Fruit fly (Drosophila melanogaster): ENCODE measurements around the gene ovo.

ovo gene

dm6 chrX:5026680-5027079, 21.4 kb upstream of the ovo start:
- TF ChIP-seq CG14655 (GFP tag; optimal IDR thresholded peaks at IDR 0.05) = no peak
- no peak for TF ChIP-seq CG13204 (GFP tag; optimal IDR thresholded peaks at IDR 0.05)
- TF ChIP-seq D1 (tag; optimal IDR thresholded peaks at IDR 0.05) = no peak
- TF ChIP-seq CG32121 (GFP tag; IDR thresholded peaks at IDR 0.05) = no peak
- no peak for TF ChIP-seq gl (tag; optimal IDR thresholded peaks at IDR 0.05)
- no peak for TF ChIP-seq Snoo (tag; optimal IDR thresholded peaks at IDR 0.05)
- no peak for TF ChIP-seq Ets98B (GFP tag; IDR thresholded peaks at IDR 0.05)

- TF ChIP-seq CG10348 (GFP tag; IDR thresholded peaks at IDR 0.05) = no peak
- no peak for TF ChIP-seq Pif1B (GFP tag; optimal IDR thresholded peaks at IDR 0.05)
- no peak for TF ChIP-seq gl (tag; optimal IDR thresholded peaks at IDR 0.05)
- TF ChIP-seq CG9948 (tag; optimal IDR thresholded peaks at IDR 0.05) = no peak
- TF ChIP-seq CG12605 (GFP tag; IDR thresholded peaks at IDR 0.05) = no peak
- TF ChIP-seq EcR (GFP tag; optimal IDR thresholded peaks at IDR 0.05) = no peak
- TF ChIP-seq rn (GFP tag; IDR thresholded peaks at IDR 0.05) = no peak
- TF ChIP-seq Pif1A (GFP tag; optimal IDR thresholded peaks at IDR 0.05) = no peak
Measured at dm6 chrX:5027322-5027721, 20.8 kb upstream of the ovo start.

dm6 chrX:5030110-5030663, 17.9 kb upstream of the ovo start:
- no peak for TF ChIP-seq EcR (GFP tag; optimal IDR thresholded peaks at IDR 0.05)
- no peak for TF ChIP-seq CG9948 (tag; optimal IDR thresholded peaks at IDR 0.05)
- TF ChIP-seq Snoo (tag; optimal IDR thresholded peaks at IDR 0.05) = no peak
- no peak for TF ChIP-seq CG34367 (tag; optimal IDR thresholded peaks at IDR 0.05)
- TF ChIP-seq CG14655 (GFP tag; optimal IDR thresholded peaks at IDR 0.05) = no peak
- TF ChIP-seq CG4496 (GFP tag; IDR thresholded peaks at IDR 0.05) = no peak
- TF ChIP-seq fd96Ca (GFP tag; IDR thresholded peaks at IDR 0.05) = no peak
- TF ChIP-seq CG32121 (GFP tag; IDR thresholded peaks at IDR 0.05) = no peak
- no peak for TF ChIP-seq CG8301 (tag; optimal IDR thresholded peaks at IDR 0.05)
- TF ChIP-seq gl (tag; optimal IDR thresholded peaks at IDR 0.05) = no peak
- no peak for TF ChIP-seq CG13204 (GFP tag; optimal IDR thresholded peaks at IDR 0.05)
- TF ChIP-seq rn (GFP tag; IDR thresholded peaks at IDR 0.05) = no peak
- no peak for TF ChIP-seq Ets98B (GFP tag; IDR thresholded peaks at IDR 0.05)
- no peak for TF ChIP-seq Pif1A (GFP tag; optimal IDR thresholded peaks at IDR 0.05)
- TF ChIP-seq CG10348 (GFP tag; IDR thresholded peaks at IDR 0.05) = no peak
- TF ChIP-seq CG17806 (tag; optimal IDR thresholded peaks at IDR 0.05) = no peak
- no peak for TF ChIP-seq CG12605 (GFP tag; IDR thresholded peaks at IDR 0.05)
- no peak for TF ChIP-seq Pif1B (GFP tag; optimal IDR thresholded peaks at IDR 0.05)

dm6 chrX:5031297-5031696, 16.8 kb upstream of the ovo start:
- TF ChIP-seq gl (tag; optimal IDR thresholded peaks at IDR 0.05) (no peak), fd96Ca (GFP tag; IDR thresholded peaks at IDR 0.05) (no peak; the same call in 2 of the 3 replicates), Pif1B (GFP tag; optimal IDR thresholded peaks at IDR 0.05) (peak; percentile 0), CG13204 (GFP tag; optimal IDR thresholded peaks at IDR 0.05) (no peak), CG34367 (tag; optimal IDR thresholded peaks at IDR 0.05) (no peak), CG8301 (tag; optimal IDR thresholded peaks at IDR 0.05) (peak; percentile 46), CG14655 (GFP tag; optimal IDR thresholded peaks at IDR 0.05) (peak; percentile 58), rn (GFP tag; IDR thresholded peaks at IDR 0.05) (no peak), CG10348 (GFP tag; IDR thresholded peaks at IDR 0.05) (no peak), CG32121 (GFP tag; IDR thresholded peaks at IDR 0.05) (no peak), CG12605 (GFP tag; IDR thresholded peaks at IDR 0.05) (no peak), EcR (GFP tag; optimal IDR thresholded peaks at IDR 0.05) (no peak), CG9948 (tag; optimal IDR thresholded peaks at IDR 0.05) (peak; percentile 34), CG4496 (GFP tag; IDR thresholded peaks at IDR 0.05) (peak; percentile 67; the same call in 2 of the 3 replicates), Pif1A (GFP tag; optimal IDR thresholded peaks at IDR 0.05) (peak; percentile 5), CG8159 (tag; optimal IDR thresholded peaks at IDR 0.05) (peak; percentile 16), CG15710 (tag; optimal IDR thresholded peaks at IDR 0.05) (no peak), CG17806 (tag; optimal IDR thresholded peaks at IDR 0.05) (peak; percentile 31), D1 (tag; optimal IDR thresholded peaks at IDR 0.05) (no peak), Snoo (tag; optimal IDR thresholded peaks at IDR 0.05) (no peak), Ets98B (GFP tag; IDR thresholded peaks at IDR 0.05) (peak; percentile 50)

dm6 chrX:5038411-5038810, 9.7 kb upstream of the ovo start:
- TF ChIP-seq Pif1B (GFP tag; optimal IDR thresholded peaks at IDR 0.05) (peak; percentile 31), Snoo (tag; optimal IDR thresholded peaks at IDR 0.05) (no peak), CG32121 (GFP tag; IDR thresholded peaks at IDR 0.05) (no peak), Ets98B (GFP tag; IDR thresholded peaks at IDR 0.05) (no peak), CG4496 (GFP tag; IDR thresholded peaks at IDR 0.05) (peak; percentile 35; the same call in 1 of the 3 replicates), CG12605 (GFP tag; IDR thresholded peaks at IDR 0.05) (no peak), CG8301 (tag; optimal IDR thresholded peaks at IDR 0.05) (peak; percentile 37), D1 (tag; optimal IDR thresholded peaks at IDR 0.05) (no peak), Pif1A (GFP tag; optimal IDR thresholded peaks at IDR 0.05) (peak; percentile 20), CG14655 (GFP tag; optimal IDR thresholded peaks at IDR 0.05) (peak; percentile 71), EcR (GFP tag; optimal IDR thresholded peaks at IDR 0.05) (no peak), gl (tag; optimal IDR thresholded peaks at IDR 0.05) (no peak), CG34367 (tag; optimal IDR thresholded peaks at IDR 0.05) (peak; percentile 40), CG9948 (tag; optimal IDR thresholded peaks at IDR 0.05) (peak; percentile 64), CG8159 (tag; optimal IDR thresholded peaks at IDR 0.05) (peak; percentile 26), CG13204 (GFP tag; optimal IDR thresholded peaks at IDR 0.05) (no peak), CG15710 (tag; optimal IDR thresholded peaks at IDR 0.05) (peak; percentile 30), fd96Ca (GFP tag; IDR thresholded peaks at IDR 0.05) (0 out of 3 replicates have a peak, but pooled peaks have one; percentile 42), CG10348 (GFP tag; IDR thresholded peaks at IDR 0.05) (no peak), CG17806 (tag; optimal IDR thresholded peaks at IDR 0.05) (peak; percentile 45), rn (GFP tag; IDR thresholded peaks at IDR 0.05) (no peak)

dm6 chrX:5040098-5040497, 8.0 kb upstream of the ovo start:
- TF ChIP-seq CG17806 (tag; optimal IDR thresholded peaks at IDR 0.05) (no peak), CG4496 (GFP tag; IDR thresholded peaks at IDR 0.05) (no peak), CG34367 (tag; optimal IDR thresholded peaks at IDR 0.05) (no peak), Pif1A (GFP tag; optimal IDR thresholded peaks at IDR 0.05) (no peak), CG14655 (GFP tag; optimal IDR thresholded peaks at IDR 0.05) (no peak), CG8159 (tag; optimal IDR thresholded peaks at IDR 0.05) (no peak), CG8301 (tag; optimal IDR thresholded peaks at IDR 0.05) (no peak), CG10348 (GFP tag; IDR thresholded peaks at IDR 0.05) (no peak), fd96Ca (GFP tag; IDR thresholded peaks at IDR 0.05) (no peak), Pif1B (GFP tag; optimal IDR thresholded peaks at IDR 0.05) (no peak), CG12605 (GFP tag; IDR thresholded peaks at IDR 0.05) (no peak), rn (GFP tag; IDR thresholded peaks at IDR 0.05) (no peak)

All from whole organism, pupa.